Worm (Caenorhabditis elegans): ENCODE data around the gene C02F5.5.
A peak's percentile ranks its signal among the peaks of the same experiment; 100 is the strongest.

C02F5.5 gene

ce11 chrIII:8237827-8238226 is 1.8 kb downstream of the C02F5.5 start, which contains the start of gene tsp-2:
TSS of gene tsp-2 (minus strand) at chrIII:8237935.
- TF ChIP-seq fos-1 (tag; optimal IDR thresholded peaks at IDR 0.05) (peak; percentile 93), lsy-2 (tag; optimal IDR thresholded peaks at IDR 0.05) (peak in 1 of 2 experiments; percentile 2), elt-3 (tag; optimal IDR thresholded peaks at IDR 0.05) (no peak), nhr-77 (tag; optimal IDR thresholded peaks at IDR 0.05) (no peak), C34F6.9 (tag; optimal IDR thresholded peaks at IDR 0.05) (no peak), gmeb-1 (tag; optimal IDR thresholded peaks at IDR 0.05) (peak; percentile 3)

DNA sequence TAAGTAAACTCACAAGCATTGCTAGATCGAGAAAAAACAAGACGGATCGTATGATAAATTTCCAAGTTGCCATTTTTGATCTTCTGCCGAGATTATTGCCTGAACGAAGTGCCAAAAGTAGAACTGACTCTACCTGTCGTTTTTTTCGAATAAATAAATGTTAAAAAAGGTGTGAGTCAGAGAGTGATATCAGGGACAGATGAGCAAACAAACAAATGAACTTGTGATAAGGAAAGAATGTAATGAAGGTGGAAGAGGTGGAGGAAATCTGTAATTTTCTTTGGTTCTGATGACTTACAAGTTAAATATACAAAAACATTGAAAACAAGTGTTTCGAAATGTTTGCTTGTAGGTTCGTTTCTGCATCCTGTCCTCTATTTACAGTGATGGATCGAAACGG is 3.3 kb downstream of the C02F5.5 start, which contains the start of gene tsp-1:
Gene tsp-1 (minus strand): TSS at position 99 of the 400 bp plus-strand sequence.
- no peak for TF ChIP-seq sem-4 (tag; optimal IDR thresholded peaks at IDR 0.05)
- peak; percentile 69 for TF ChIP-seq fos-1 (tag; optimal IDR thresholded peaks at IDR 0.05)

- TF ChIP-seq ceh-82 (tag; optimal IDR thresholded peaks at IDR 0.05) = no peak
- peak; percentile 93 for TF ChIP-seq fos-1 (tag; optimal IDR thresholded peaks at IDR 0.05)
Observed at ce11 chrIII:8240247-8240646, 4.3 kb downstream of the C02F5.5 start.

- TF ChIP-seq Y55F3AM.14 (GFP tag; optimal IDR thresholded peaks at IDR 0.05) (no peak), nhr-129 (tag; optimal IDR thresholded peaks at IDR 0.05) (no peak), blmp-1 (tag; optimal IDR thresholded peaks at IDR 0.05; ENCODE audit: insufficient read depth) (no peak), ztf-1 (GFP tag; conservative IDR thresholded peaks at IDR 0.05) (no peak), nhr-23 (tag; optimal IDR thresholded peaks at IDR 0.05) (no peak), gmeb-1 (tag; optimal IDR thresholded peaks at IDR 0.05) (no peak), elt-3 (tag; optimal IDR thresholded peaks at IDR 0.05) (no peak), skn-1 (tag; optimal IDR thresholded peaks at IDR 0.05) (no peak), nhr-21 (tag; optimal IDR thresholded peaks at IDR 0.05) (no peak), ztf-11 (tag; optimal IDR thresholded peaks at IDR 0.05) (no peak)
Observed at ce11 chrIII:8240948-8241347, 5.0 kb downstream of the C02F5.5 start.

DNA sequence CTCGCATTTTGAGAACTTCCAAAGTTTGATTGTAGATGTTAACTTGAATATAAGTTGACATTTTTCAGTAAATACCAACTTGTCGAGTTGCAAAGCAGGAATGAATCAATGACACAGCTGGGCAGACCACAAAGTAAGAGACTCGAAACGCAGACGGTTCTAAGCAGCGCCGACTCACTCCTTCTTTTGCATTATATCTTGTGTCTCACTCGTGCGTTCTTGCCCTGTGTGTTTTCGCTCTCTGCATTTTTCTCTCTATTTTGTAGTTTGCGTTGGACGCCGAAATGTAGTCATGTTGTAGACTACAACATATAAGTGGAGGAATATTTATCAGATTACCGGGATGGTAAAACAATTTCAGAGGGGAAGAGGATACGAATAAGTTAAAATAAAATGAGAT is 6.8 kb downstream of the C02F5.5 start, which contains the start of gene C02F5.12:
Gene C02F5.12 (minus strand): TSS at position 221 of the 400 bp plus-strand sequence.
- TF ChIP-seq nhr-129 (tag; optimal IDR thresholded peaks at IDR 0.05) (peak; percentile 51), ceh-16 (tag; optimal IDR thresholded peaks at IDR 0.05) (no peak), nhr-10 (tag; optimal IDR thresholded peaks at IDR 0.05) (no peak), nhr-23 (tag; optimal IDR thresholded peaks at IDR 0.05) (no peak), lsy-2 (tag; optimal IDR thresholded peaks at IDR 0.05) (peak in 1 of 2 experiments; percentile 44), mdl-1 (tag; optimal IDR thresholded peaks at IDR 0.05) (no peak), blmp-1 (tag; optimal IDR thresholded peaks at IDR 0.05; ENCODE audit: insufficient read depth) (no peak), lin-13 (GFP tag; optimal IDR thresholded peaks at IDR 0.05) (peak; percentile 8), elt-1 (tag; optimal IDR thresholded peaks at IDR 0.05) (no peak), mbf-1 (tag; optimal IDR thresholded peaks at IDR 0.05) (no peak), fos-1 (tag; optimal IDR thresholded peaks at IDR 0.05) (peak; percentile 38), F13H6.1 (tag; optimal IDR thresholded peaks at IDR 0.05) (peak; percentile 20), nhr-12 (tag; optimal IDR thresholded peaks at IDR 0.05) (no peak), sma-3 (GFP tag; optimal IDR thresholded peaks at IDR 0.05) (peak; percentile 0), C34F6.9 (tag; optimal IDR thresholded peaks at IDR 0.05) (peak; percentile 43), crh-2 (tag; optimal IDR thresholded peaks at IDR 0.05) (peak; percentile 10), unc-39 (tag; optimal IDR thresholded peaks at IDR 0.05) (no peak), nhr-6 (tag; optimal IDR thresholded peaks at IDR 0.05) (no peak), nhr-77 (tag; optimal IDR thresholded peaks at IDR 0.05) (no peak), ama-1 (optimal IDR thresholded peaks at IDR 0.05) (no peak), sma-9 (GFP tag; optimal IDR thresholded peaks at IDR 0.05) (peak; percentile 7), sma-9 (tag; optimal IDR thresholded peaks at IDR 0.05) (no peak), Y55F3AM.14 (GFP tag; optimal IDR thresholded peaks at IDR 0.05) (no peak), alr-1 (tag; optimal IDR thresholded peaks at IDR 0.05) (no peak), R02D3.7 (tag; optimal IDR thresholded peaks at IDR 0.05) (no peak)

- peak; percentile 47 for TF ChIP-seq unc-55 (GFP tag; optimal IDR thresholded peaks at IDR 0.05)
- TF ChIP-seq lin-11 (tag; optimal IDR thresholded peaks at IDR 0.05) = no peak
- TF ChIP-seq C34F6.9 (tag; optimal IDR thresholded peaks at IDR 0.05) = peak; percentile 16
- TF ChIP-seq lsy-2 (tag; optimal IDR thresholded peaks at IDR 0.05) = peak in 1 of 2 experiments; percentile 51
- TF ChIP-seq nhr-10 (tag; optimal IDR thresholded peaks at IDR 0.05) = no peak
- no peak for TF ChIP-seq nhr-11 (tag; optimal IDR thresholded peaks at IDR 0.05)
- TF ChIP-seq nhr-21 (tag; optimal IDR thresholded peaks at IDR 0.05) = no peak
- no peak for TF ChIP-seq mbf-1 (tag; optimal IDR thresholded peaks at IDR 0.05)
- TF ChIP-seq nhr-77 (tag; optimal IDR thresholded peaks at IDR 0.05) = no peak
- TF ChIP-seq nhr-129 (tag; optimal IDR thresholded peaks at IDR 0.05) = peak; percentile 21
- TF ChIP-seq lin-13 (GFP tag; optimal IDR thresholded peaks at IDR 0.05) = no peak
- no peak for TF ChIP-seq ztf-11 (tag; optimal IDR thresholded peaks at IDR 0.05)
- no peak for TF ChIP-seq peb-1 (tag; optimal IDR thresholded peaks at IDR 0.05)
Observed at ce11 chrIII:8244052-8244451, 8.1 kb downstream of the C02F5.5 start, which contains the start of the genes pbs-6 and cids-1. TSS of gene pbs-6 (minus strand) at chrIII:8244092. TSS of gene cids-1 (plus strand) at chrIII:8244445.
